Worm (Caenorhabditis elegans) whole organism, mixed stage, embryonic: ENCODE results near the gene nrf-5.

Experiments
- cnd-1 ChIP-seq: fragments of 200-800 bp; sonication (Bioruptor generic); optimal IDR thresholded peaks from 2 replicates; lab custom pipeline; 2018; ENCODE audit warnings: mild to moderate bottlenecking, missing genetic modification characterization, missing compliant biosample characterization
- drap-1 ChIP-seq: fragments of 200-800 bp; sonication (Bioruptor generic); optimal IDR thresholded peaks from 3 replicates; lab custom pipeline; 2018; ENCODE audit warnings: mild to moderate bottlenecking, missing genetic modification characterization, missing compliant biosample characterization
- elt-3 ChIP-seq: fragments of 150-350 bp; optimal IDR thresholded peaks from 2 replicates; lab custom pipeline; 2014; ENCODE audit warnings: missing biosample characterization, missing genetic modification characterization
- lsy-2 ChIP-seq: fragments of 150-350 bp; optimal IDR thresholded peaks from 2 replicates; lab custom pipeline; 2014; ENCODE audit warnings: missing biosample characterization, missing genetic modification characterization
- mab-5 ChIP-seq: fragments of 150-350 bp; optimal IDR thresholded peaks from 2 replicates; lab custom pipeline; 2014; ENCODE audit warnings: missing biosample characterization, missing genetic modification characterization
- mep-1 ChIP-seq: fragments of 150-350 bp; optimal IDR thresholded peaks from 2 replicates; lab custom pipeline; 2017; ENCODE audit warnings: missing biosample characterization, missing genetic modification reagents, missing genetic modification characterization, inconsistent platforms
- mls-2 ChIP-seq: sonication (generic microtip); optimal IDR thresholded peaks from 2 replicates; lab custom pipeline; 2016; ENCODE audit warnings: mild to moderate bottlenecking, missing genetic modification characterization, moderate library complexity, missing compliant biosample characterization
- nhr-12 ChIP-seq: fragments of 150-350 bp; optimal IDR thresholded peaks from 2 replicates; lab custom pipeline; 2014; ENCODE audit warnings: missing biosample characterization, missing genetic modification characterization
- pha-4 ChIP-seq: fragments of 150-350 bp; optimal IDR thresholded peaks from 2 replicates; lab custom pipeline; 2018; ENCODE audit warnings: missing biosample characterization, missing genetic modification reagents, missing genetic modification characterization
- snpc-4 ChIP-seq: fragments of 150-350 bp; optimal IDR thresholded peaks from 2 replicates; lab custom pipeline; 2014; ENCODE audit warnings: missing biosample characterization, missing genetic modification characterization
- unc-62 ChIP-seq: fragments of 150-350 bp; optimal IDR thresholded peaks from 2 replicates; lab custom pipeline; 2014; ENCODE audit warnings: missing biosample characterization, missing genetic modification reagents, missing genetic modification characterization
- ztf-11 ChIP-seq: fragments of 150-350 bp; optimal IDR thresholded peaks from 2 replicates; lab custom pipeline; 2014; ENCODE audit warnings: missing biosample characterization, missing genetic modification characterization

ce11 chrV:13873323-13873722, 45.3 kb downstream of the nrf-5 start:
- TF ChIP-seq pha-4 (no peak), ztf-11 (tag; lab: Kevin White, UChicago) (no peak), nhr-12 (tag; lab: Kevin White, UChicago) (no peak), cnd-1 (no peak), snpc-4 (tag; lab: Kevin White, UChicago) (no peak), unc-62 (GFP tag; lab: Kevin White, UChicago) (no peak), elt-3 (tag; lab: Kevin White, UChicago) (no peak), mab-5 (tag; lab: Kevin White, UChicago) (no peak), mep-1 (tag; lab: Kevin White, UChicago) (no peak), mls-2 (tag; lab: Kevin White, UChicago) (no peak), drap-1 (GFP tag; lab: Kevin White, UChicago) (no peak), lsy-2 (no peak)
